Worm (Caenorhabditis elegans) whole organism, L1 larva: ENCODE results near the gene his-32.

ENCODE experiments used
- C16A3.4 ChIP-seq: fragments of 150-350 bp; optimal IDR thresholded peaks from 2 replicates; lab custom pipeline; 2014; ENCODE audit warnings: missing biosample characterization, missing genetic modification characterization
- aha-1 ChIP-seq: fragments of 150-350 bp; optimal IDR thresholded peaks from 2 replicates; lab custom pipeline; 2014; ENCODE audit warnings: missing biosample characterization, missing genetic modification characterization
- alr-1 ChIP-seq: fragments of 200-800 bp; sonication (Bioruptor generic); optimal IDR thresholded peaks from 2 replicates; lab custom pipeline; 2018; ENCODE audit warnings: borderline replicate concordance, mild to moderate bottlenecking, missing genetic modification characterization, missing compliant biosample characterization
- aly-2 ChIP-seq: fragments of 150-350 bp; optimal IDR thresholded peaks from 2 replicates; lab custom pipeline; 2014; ENCODE audit warnings: missing biosample characterization, missing genetic modification characterization
- blmp-1 ChIP-seq: fragments of 150-350 bp; optimal IDR thresholded peaks from 2 replicates; lab custom pipeline; 2014; ENCODE audit warnings: missing biosample characterization, missing genetic modification characterization
- ceh-63 ChIP-seq: fragments of 200-800 bp; sonication (Bioruptor generic); optimal IDR thresholded peaks from 2 replicates; lab custom pipeline; 2018; ENCODE audit warnings: mild to moderate bottlenecking, missing genetic modification characterization, missing compliant biosample characterization
- ceh-8 ChIP-seq: fragments of 200-800 bp; sonication (Bioruptor generic); optimal IDR thresholded peaks from 2 replicates; lab custom pipeline; 2018; ENCODE audit warnings: mild to moderate bottlenecking, missing genetic modification characterization, moderate library complexity, missing compliant biosample characterization
- ceh-88 ChIP-seq: fragments of 200-800 bp; sonication (Bioruptor generic); IDR thresholded peaks from 2 replicates; pipeline ENCODE4 v1.3.6; 2022; ENCODE audit warnings: missing genetic modification characterization, missing compliant biosample characterization
- ceh-90 ChIP-seq: sonication (generic microtip); optimal IDR thresholded peaks from 2 replicates; lab custom pipeline; 2016; ENCODE audit warnings: missing genetic modification characterization, missing compliant biosample characterization
- dpl-1 ChIP-seq, 3 experiments: fragments of 150-350 bp in 2 of 3; sonication (generic microtip) in 1 of 3; optimal IDR thresholded peaks; 2 replicates each; lab custom pipeline; 2014 to 2017; ENCODE audit warnings: missing biosample characterization in 3 of 3, missing genetic modification characterization in 3 of 3, missing genetic modification reagents in 3 of 3
- efl-1 ChIP-seq, 4 experiments: fragments of 150-350 bp; optimal IDR thresholded peaks in 3 of 4; peaks in 1 of 4; 1 replicate in 1 of 4; 2 replicates in 3 of 4; lab custom pipeline; 2014; ENCODE audit warnings: missing biosample characterization in 2 of 4, missing genetic modification characterization in 2 of 4, missing genetic modification reagents in 2 of 4
- efl-3 ChIP-seq: fragments of 200-800 bp; sonication (Bioruptor generic); optimal IDR thresholded peaks from 2 replicates; lab custom pipeline; 2018; ENCODE audit warnings: mild to moderate bottlenecking, missing genetic modification characterization, missing compliant biosample characterization
- elt-2 ChIP-seq: sonication (generic microtip); optimal IDR thresholded peaks from 2 replicates; lab custom pipeline; 2016; ENCODE audit warnings: missing genetic modification characterization, mild to moderate bottlenecking, inconsistent platforms, missing compliant biosample characterization, missing genetic modification reagents
- elt-3 ChIP-seq, 6 experiments: fragments of 150-350 bp in 1 of 6; sonication (generic microtip); optimal IDR thresholded peaks; 2 replicates each; lab custom pipeline; 2017 to 2018; ENCODE audit warnings: missing biosample characterization in 6 of 6, missing genetic modification characterization in 6 of 6, inconsistent platforms in 1 of 6
- ets-5 ChIP-seq: fragments of 200-800 bp; sonication (Bioruptor generic); IDR thresholded peaks from 2 replicates; pipeline ENCODE4 v1.3.6; 2022; ENCODE audit warnings: missing genetic modification characterization, missing compliant biosample characterization
- fkh-10 ChIP-seq: sonication (generic microtip); optimal IDR thresholded peaks from 2 replicates; lab custom pipeline; 2017; ENCODE audit warnings: missing biosample characterization, missing genetic modification reagents, missing genetic modification characterization
- fkh-8 ChIP-seq: sonication (generic microtip); optimal IDR thresholded peaks from 2 replicates; lab custom pipeline; 2016; ENCODE audit warnings: mild to moderate bottlenecking, missing genetic modification characterization, missing compliant biosample characterization
- grh-1 ChIP-seq: fragments of 200-800 bp; sonication (Bioruptor generic); IDR thresholded peaks from 2 replicates; pipeline ENCODE4 v1.3.6; 2022; ENCODE audit warnings: missing genetic modification reagents, missing genetic modification characterization, missing compliant biosample characterization
- irx-1 ChIP-seq: sonication (generic microtip); optimal IDR thresholded peaks from 2 replicates; lab custom pipeline; 2016; ENCODE audit warnings: missing genetic modification characterization, missing compliant biosample characterization
- jun-1 ChIP-seq: fragments of 150-350 bp; optimal IDR thresholded peaks from 2 replicates; lab custom pipeline; 2014; ENCODE audit warnings: missing biosample characterization, missing genetic modification reagents, missing genetic modification characterization
- lin-13 ChIP-seq: fragments of 150-350 bp; optimal IDR thresholded peaks from 2 replicates; lab custom pipeline; 2014; ENCODE audit warnings: missing biosample characterization, missing genetic modification reagents, missing genetic modification characterization
- lin-14 ChIP-seq: fragments of 200-800 bp; sonication (Bioruptor generic); optimal IDR thresholded peaks from 2 replicates; lab custom pipeline; 2018; ENCODE audit warnings: mild to moderate bottlenecking, missing genetic modification characterization, moderate library complexity, missing compliant biosample characterization
- lin-35 ChIP-seq, 2 experiments: fragments of 150-350 bp; optimal IDR thresholded peaks; 2 replicates each; lab custom pipeline; 2014; ENCODE audit warnings: missing biosample characterization in 2 of 2, missing genetic modification characterization in 2 of 2, missing genetic modification reagents in 2 of 2
- lin-39 ChIP-seq: fragments of 150-350 bp; optimal IDR thresholded peaks from 2 replicates; lab custom pipeline; 2014; ENCODE audit warnings: missing biosample characterization, missing genetic modification reagents, missing genetic modification characterization
- lir-3 ChIP-seq: sonication (generic microtip); optimal IDR thresholded peaks from 2 replicates; lab custom pipeline; 2016; ENCODE audit warnings: mild to moderate bottlenecking, missing genetic modification characterization, moderate library complexity, missing compliant biosample characterization; ENCODE audit not compliant: poor library complexity
- lsy-2 ChIP-seq, 2 experiments: fragments of 150-350 bp; optimal IDR thresholded peaks; 2 replicates each; lab custom pipeline; 2014; ENCODE audit warnings: missing biosample characterization in 2 of 2, missing genetic modification characterization in 2 of 2
- mef-2 ChIP-seq: fragments of 150-350 bp; optimal IDR thresholded peaks from 2 replicates; lab custom pipeline; 2014; ENCODE audit warnings: missing biosample characterization, missing genetic modification characterization
- nhr-11 ChIP-seq: fragments of 150-350 bp; optimal IDR thresholded peaks from 2 replicates; lab custom pipeline; 2014; ENCODE audit warnings: missing biosample characterization, missing genetic modification characterization
- nhr-12 ChIP-seq: sonication (generic microtip); optimal IDR thresholded peaks from 2 replicates; lab custom pipeline; 2017; ENCODE audit warnings: missing biosample characterization, missing genetic modification characterization
- nhr-20 ChIP-seq: sonication (generic microtip); optimal IDR thresholded peaks from 2 replicates; lab custom pipeline; 2016; ENCODE audit warnings: mild to moderate bottlenecking, missing genetic modification characterization, missing compliant biosample characterization
- nhr-237 ChIP-seq: fragments of 150-350 bp; optimal IDR thresholded peaks from 2 replicates; lab custom pipeline; 2014; ENCODE audit warnings: missing biosample characterization, missing genetic modification characterization
- nhr-28 ChIP-seq: fragments of 150-350 bp; optimal IDR thresholded peaks from 2 replicates; lab custom pipeline; 2014; ENCODE audit warnings: missing biosample characterization, missing genetic modification characterization
- nhr-47 ChIP-seq: sonication (generic microtip); optimal IDR thresholded peaks from 2 replicates; lab custom pipeline; 2016; ENCODE audit warnings: mild to moderate bottlenecking, missing genetic modification characterization, moderate library complexity, missing compliant biosample characterization
- nhr-71 ChIP-seq: sonication (generic microtip); optimal IDR thresholded peaks from 2 replicates; lab custom pipeline; 2016; ENCODE audit warnings: mild to moderate bottlenecking, missing genetic modification characterization, moderate library complexity, missing compliant biosample characterization
- nhr-85 ChIP-seq: sonication (generic microtip); peaks from one replicate; lab custom pipeline; 2016; ENCODE audit warnings: missing genetic modification characterization, inconsistent platforms, missing compliant biosample characterization
- nhr-90 ChIP-seq: sonication (generic microtip); optimal IDR thresholded peaks from 2 replicates; lab custom pipeline; 2016; ENCODE audit warnings: mild to moderate bottlenecking, missing genetic modification characterization, missing compliant biosample characterization; ENCODE audit not compliant: poor library complexity
- pqm-1 ChIP-seq: sonication (generic microtip); optimal IDR thresholded peaks from 3 replicates; lab custom pipeline; 2017; ENCODE audit warnings: missing biosample characterization, missing genetic modification characterization
- rnt-1 ChIP-seq: sonication (generic microtip); optimal IDR thresholded peaks from 2 replicates; lab custom pipeline; 2016; ENCODE audit warnings: mild to moderate bottlenecking, missing genetic modification characterization, moderate library complexity, missing compliant biosample characterization
- snu-23 ChIP-seq: sonication (generic microtip); optimal IDR thresholded peaks from 2 replicates; lab custom pipeline; 2016; ENCODE audit warnings: missing genetic modification characterization, missing compliant biosample characterization
- sptf-1 ChIP-seq: fragments of 150-350 bp; optimal IDR thresholded peaks from 2 replicates; lab custom pipeline; 2014; ENCODE audit warnings: missing biosample characterization, missing genetic modification characterization
- swsn-7 ChIP-seq: sonication (generic microtip); optimal IDR thresholded peaks from 2 replicates; lab custom pipeline; 2016; ENCODE audit warnings: missing genetic modification characterization, missing compliant biosample characterization
- tbx-2 ChIP-seq: sonication (generic microtip); optimal IDR thresholded peaks from 2 replicates; lab custom pipeline; 2016; ENCODE audit warnings: missing genetic modification characterization, missing compliant biosample characterization
- unc-130 ChIP-seq: fragments of 150-350 bp; optimal IDR thresholded peaks from 2 replicates; lab custom pipeline; 2017; ENCODE audit warnings: missing biosample characterization, missing genetic modification characterization, inconsistent platforms
- unc-30 ChIP-seq: sonication (generic microtip); optimal IDR thresholded peaks from 2 replicates; lab custom pipeline; 2017; ENCODE audit warnings: missing biosample characterization, missing genetic modification characterization
- unc-62 ChIP-seq: fragments of 150-350 bp; optimal IDR thresholded peaks from 2 replicates; lab custom pipeline; 2014; ENCODE audit warnings: missing biosample characterization, missing genetic modification reagents, missing genetic modification characterization
- unc-86 ChIP-seq: sonication (generic microtip); optimal IDR thresholded peaks from 2 replicates; lab custom pipeline; 2016; ENCODE audit warnings: missing genetic modification characterization, missing compliant biosample characterization
- vab-15 ChIP-seq: sonication (generic microtip); optimal IDR thresholded peaks from 2 replicates; lab custom pipeline; 2017; ENCODE audit warnings: missing genotype, mild to moderate bottlenecking, missing genetic modification characterization, missing compliant biosample characterization
- xbp-1 ChIP-seq: sonication (generic microtip); optimal IDR thresholded peaks from 2 replicates; lab custom pipeline; 2016; ENCODE audit warnings: missing genetic modification characterization, missing compliant biosample characterization
- ztf-11 ChIP-seq, 2 experiments: sonication (generic microtip); optimal IDR thresholded peaks; 2 replicates each; lab custom pipeline; 2016 to 2017; ENCODE audit warnings: missing genetic modification characterization in 2 of 2, missing biosample characterization in 1 of 2, missing compliant biosample characterization in 1 of 2
- ztf-4 ChIP-seq: fragments of 150-350 bp; optimal IDR thresholded peaks from 2 replicates; lab custom pipeline; 2014; ENCODE audit warnings: missing biosample characterization, missing genetic modification characterization

his-32 gene

ce11 chrIV:8333988-8334863 is at the start of gene his-32:
Gene his-32 (plus strand): TSS chrIV:8334305.
- TF ChIP-seq jun-1 (tag; lab: Kevin White, UChicago) (no peak), nhr-11 (no peak), dpl-1 (GFP tag; optimal IDR thresholded peaks at IDR 0.05; lab: Kevin White, UChicago) (peak in 2 of 3 experiments; percentile 1 to 34), unc-86 (tag; lab: Kevin White, UChicago) (peak; percentile 75), elt-3 (tag; optimal IDR thresholded peaks at IDR 0.05; lab: Kevin White, UChicago) (peak in 1 of 6 experiments; percentile 47), efl-3 (GFP tag; lab: Kevin White, UChicago) (peak; percentile 82), ceh-90 (tag; lab: Kevin White, UChicago) (no peak), ceh-8 (GFP tag; lab: Kevin White, UChicago) (no peak), blmp-1 (tag; lab: Kevin White, UChicago) (peak; percentile 65), aly-2 (tag; lab: Kevin White, UChicago) (no peak), rnt-1 (tag; lab: Kevin White, UChicago) (peak; percentile 58), unc-30 (no peak), ztf-11 (tag; optimal IDR thresholded peaks at IDR 0.05; lab: Kevin White, UChicago) (peak; percentile 60 to 97), nhr-12 (tag; lab: Kevin White, UChicago) (no peak), lir-3 (tag; lab: Kevin White, UChicago) (peak; percentile 56), lsy-2 (tag; optimal IDR thresholded peaks at IDR 0.05; lab: Kevin White, UChicago) (peak in 1 of 2 experiments; percentile 71), aha-1 (tag; lab: Kevin White, UChicago) (no peak), alr-1 (tag; lab: Kevin White, UChicago) (no peak), fkh-8 (no peak), sptf-1 (no peak), C16A3.4 (tag; lab: Kevin White, UChicago) (peak; percentile 61), ceh-88 (GFP tag; lab: Robert Waterston, UW) (no peak), tbx-2 (tag; lab: Kevin White, UChicago) (peak; percentile 38), unc-62 (GFP tag; lab: Kevin White, UChicago) (no peak), unc-130 (tag; lab: Kevin White, UChicago) (no peak), fkh-10 (GFP tag; lab: Kevin White, UChicago) (no peak), pqm-1 (tag; lab: Kevin White, UChicago) (no peak), swsn-7 (tag; lab: Kevin White, UChicago) (peak; percentile 79), nhr-90 (peak; percentile 59), irx-1 (tag; lab: Kevin White, UChicago) (no peak), lin-13 (GFP tag; lab: Kevin White, UChicago) (peak; percentile 55), ceh-63 (GFP tag; lab: Kevin White, UChicago) (no peak), lin-35 (GFP tag; optimal IDR thresholded peaks at IDR 0.05; lab: Kevin White, UChicago) (peak in 1 of 2 experiments; percentile 18), lin-14 (GFP tag; lab: Kevin White, UChicago) (peak; percentile 75), mef-2 (tag; lab: Kevin White, UChicago) (no peak), elt-2 (tag; lab: Kevin White, UChicago) (no peak), ets-5 (GFP tag; lab: Robert Waterston, UW) (no peak), nhr-71 (tag; lab: Kevin White, UChicago) (peak; percentile 69), ztf-4 (tag; lab: Kevin White, UChicago) (peak; percentile 72), efl-1 (optimal IDR thresholded peaks at IDR 0.05; lab: Kevin White, UChicago) (peak; percentile 18 to 43), efl-1 (GFP tag; optimal IDR thresholded peaks at IDR 0.05 in 1 of 2; lab: Kevin White, UChicago) (peak in 1 of 2 experiments; percentile 89), nhr-47 (tag; lab: Kevin White, UChicago) (peak; percentile 62), nhr-85 (tag; lab: Kevin White, UChicago) (peak; percentile 81), nhr-237 (no peak), nhr-28 (tag; lab: Kevin White, UChicago) (no peak), xbp-1 (tag; lab: Kevin White, UChicago) (peak; percentile 39), grh-1 (GFP tag; lab: Robert Waterston, UW) (peak; percentile 21; the same call in 1 of the 2 replicates), lin-39 (peak; percentile 74), nhr-20 (tag; lab: Kevin White, UChicago) (peak; percentile 59), vab-15 (no peak), snu-23 (GFP tag; lab: Kevin White, UChicago) (peak; percentile 68)
